Fruit fly (Drosophila melanogaster) ovary, adult (tissue): ENCODE results near the gene CG10597.

Experiments
- CG17801 ChIP-seq: fragments of 200-800 bp; optimal IDR thresholded peaks from 2 replicates; lab custom pipeline; 2019; ENCODE audit warnings: missing biosample characterization, mild to moderate bottlenecking, missing genetic modification characterization, moderate library complexity; ENCODE audit not compliant: partially characterized antibody

Gene CG10597

dm6 chrX:17180523-17180922 lies 50.3 kb downstream of the CG10597 start:
- no peak for TF ChIP-seq CG17801 (GFP tag; lab: Kevin White, UChicago)
